Fruit fly (Drosophila melanogaster) S2 (cell line): ENCODE data around the gene Naglu.
A peak's percentile ranks its signal among the peaks of the same experiment; 100 is the strongest.

Experiments used
- CG8478 ChIP-seq: fragments of >200 bp; optimal IDR thresholded peaks from 2 replicates; lab custom pipeline; 2018
- CTCF ChIP-seq, 2 experiments: fragments of >200 bp; optimal IDR thresholded peaks; 2 replicates each; lab custom pipeline; 2018

The Naglu gene

DNA sequence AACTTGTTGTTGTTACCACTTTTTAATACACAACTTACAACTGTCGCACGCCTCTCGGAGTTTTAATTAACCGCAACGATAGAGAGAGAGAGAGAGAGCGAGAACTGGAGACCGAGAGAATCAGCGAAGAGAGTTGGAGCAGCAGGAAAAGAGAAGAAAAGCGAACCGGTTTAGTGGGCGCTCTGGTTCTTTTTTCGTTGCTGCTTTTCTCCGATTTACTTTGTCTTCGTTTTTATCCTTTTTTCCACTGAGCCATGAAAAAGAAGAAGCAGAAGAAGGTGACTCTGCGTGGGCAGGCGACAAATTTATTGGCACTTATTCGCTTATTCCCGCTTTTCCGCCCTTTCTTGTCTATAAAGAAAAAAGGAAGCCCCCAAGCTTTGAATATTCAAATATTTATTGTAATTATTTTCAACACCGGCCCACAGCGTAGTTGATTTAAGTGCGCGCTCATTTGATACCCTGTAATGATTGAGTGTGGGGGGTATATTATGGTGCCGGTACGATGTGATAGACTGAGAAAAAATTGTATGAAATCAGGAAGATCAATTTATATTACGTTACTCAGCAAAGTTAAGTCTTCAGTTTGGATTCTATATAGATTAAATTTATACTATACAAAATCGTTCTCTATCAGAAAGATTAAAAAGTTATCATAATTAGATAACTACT, 8.7 kb upstream of the Naglu start:
- TF ChIP-seq CG8478 (lab: Kevin White, UChicago) = no peak
- no peak for TF ChIP-seq CTCF (optimal IDR thresholded peaks at IDR 0.05; lab: Kevin White, UChicago)

dm6 chr2L:8419382-8419940, 7.8 kb upstream of the Naglu start:
- no peak for TF ChIP-seq CG8478 (lab: Kevin White, UChicago)
- TF ChIP-seq CTCF (optimal IDR thresholded peaks at IDR 0.05; lab: Kevin White, UChicago) = no peak

dm6 chr2L:8418113-8418885, 6.6 kb upstream of the Naglu start:
- TF ChIP-seq CTCF (optimal IDR thresholded peaks at IDR 0.05; lab: Kevin White, UChicago) (no peak), CG8478 (lab: Kevin White, UChicago) (peak; percentile 23)

DNA sequence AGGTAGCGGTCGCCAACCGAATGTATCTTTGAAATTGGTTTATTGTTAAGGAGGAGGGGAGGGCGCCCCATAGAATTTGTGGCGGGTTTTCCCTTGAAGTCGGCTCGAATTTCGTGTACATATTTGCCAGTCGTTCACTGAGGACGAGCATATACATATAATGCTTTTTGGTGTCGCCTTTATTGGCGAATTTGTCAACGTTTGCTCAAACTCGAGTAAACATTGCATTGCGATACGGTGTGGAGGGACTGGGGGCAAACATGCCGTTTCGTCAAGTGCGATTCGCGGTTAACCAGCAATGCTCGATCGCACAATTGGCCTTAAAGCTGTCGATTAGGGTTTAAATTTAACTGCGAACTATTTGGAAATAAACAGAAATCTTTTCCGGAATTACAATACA, 5.9 kb upstream of the Naglu start:
- no peak for TF ChIP-seq CG8478 (lab: Kevin White, UChicago)
- TF ChIP-seq CTCF (optimal IDR thresholded peaks at IDR 0.05; lab: Kevin White, UChicago) = no peak

dm6 chr2L:8416350-8417046, 4.8 kb upstream of the Naglu start:
- TF ChIP-seq CTCF (optimal IDR thresholded peaks at IDR 0.05; lab: Kevin White, UChicago) = no peak
- TF ChIP-seq CG8478 (lab: Kevin White, UChicago) = no peak

DNA sequence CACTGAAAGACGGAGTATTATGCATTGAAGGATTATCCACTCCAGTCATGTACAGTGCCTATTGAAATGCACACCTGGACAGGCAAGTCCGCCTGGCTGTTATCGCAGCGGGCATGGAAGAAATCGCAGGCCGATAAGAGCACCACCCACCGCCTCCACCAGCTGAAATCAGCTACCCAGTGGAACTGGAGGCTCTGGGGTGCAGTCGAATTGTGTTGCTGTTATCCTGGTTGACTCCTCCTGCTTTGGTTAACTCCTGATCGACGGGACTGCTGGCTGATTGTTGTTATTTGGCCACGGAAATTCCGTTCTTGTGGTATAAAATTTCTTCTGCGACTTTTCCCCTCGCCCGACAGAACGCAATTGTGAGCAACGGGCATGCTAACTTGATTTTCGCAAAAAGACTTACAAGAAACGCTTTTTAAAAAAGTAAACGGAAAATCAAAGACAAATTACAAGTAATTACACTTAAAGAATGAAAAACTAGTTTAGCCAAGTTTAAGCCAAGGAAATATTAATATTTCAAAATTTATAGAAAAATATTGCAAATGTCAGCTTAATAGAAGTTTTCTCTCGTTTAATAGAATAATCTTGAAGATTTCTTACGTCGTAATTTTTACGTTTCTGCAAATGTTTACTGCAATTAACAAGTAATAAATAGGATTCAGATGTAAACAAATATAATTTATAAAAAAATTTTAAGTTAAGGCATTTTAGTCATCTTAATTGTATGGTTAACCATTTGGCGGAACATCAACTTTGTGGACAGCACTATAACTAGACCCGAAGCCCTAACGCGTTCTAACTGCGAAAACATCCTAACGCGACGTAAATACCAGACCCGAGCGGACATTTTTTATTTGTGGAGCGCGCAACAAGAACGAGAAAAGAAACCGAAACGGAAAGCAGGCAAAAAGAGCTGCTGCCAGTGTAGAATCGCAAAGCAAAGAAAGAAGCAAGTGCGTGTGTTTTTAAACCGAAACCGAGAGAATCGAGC, 3.5 kb upstream of the Naglu start, which contains the start of the genes CG13398 and Akap200:
TSS of gene CG13398 (minus strand) at position 370 of the 997 bp plus-strand sequence.
TSS of gene Akap200 (plus strand) at position 804 of the 997 bp plus-strand sequence.
- no peak for TF ChIP-seq CG8478 (lab: Kevin White, UChicago)
- no peak for TF ChIP-seq CTCF (optimal IDR thresholded peaks at IDR 0.05; lab: Kevin White, UChicago)

DNA sequence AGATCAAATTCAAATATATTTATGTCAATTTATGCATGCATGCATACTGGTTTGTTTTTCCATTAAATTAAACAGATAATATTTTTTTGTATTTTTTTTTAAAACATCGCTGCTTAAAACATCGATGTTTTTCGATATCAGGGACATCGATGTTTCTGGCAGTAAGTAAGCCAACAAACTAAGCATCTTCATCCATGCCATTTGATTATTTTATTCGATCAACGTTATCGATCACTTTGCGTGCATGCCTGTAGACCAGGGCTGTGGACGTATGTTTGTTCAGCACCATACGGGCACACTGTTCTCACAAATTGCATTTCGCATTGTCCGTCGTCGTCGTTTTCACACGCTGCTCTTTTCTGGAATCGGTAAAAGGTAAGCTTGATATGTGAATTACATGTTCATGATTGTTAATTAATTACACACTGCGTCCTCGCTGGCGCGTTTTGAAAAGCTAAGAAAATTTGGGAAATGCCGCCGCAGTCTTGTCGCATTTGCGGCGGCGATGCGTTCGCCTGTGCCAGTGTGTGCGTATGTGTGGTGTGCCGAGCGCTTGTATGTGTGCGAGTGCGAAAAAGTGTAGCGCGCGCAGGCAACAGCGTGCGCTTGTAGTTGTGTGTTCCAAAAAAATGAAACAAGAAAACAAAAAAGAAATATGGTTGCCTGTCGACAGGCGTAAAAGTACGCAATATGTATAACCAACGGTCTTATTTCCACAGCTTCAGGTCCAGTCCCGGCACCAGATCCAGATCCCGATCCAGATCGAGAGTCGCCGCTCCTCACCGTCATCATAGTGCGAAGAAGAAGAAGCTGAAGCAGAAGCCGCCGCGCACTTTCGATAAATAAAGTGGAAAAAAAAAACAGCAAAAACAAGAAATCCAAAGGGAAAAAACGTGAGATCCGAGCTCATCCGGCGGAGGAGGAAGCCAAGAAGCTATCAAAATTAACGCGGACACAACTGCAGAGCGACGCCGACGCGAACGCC, 8.1 kb downstream of the Naglu start, which contains the start of gene emb:
TSS of gene emb (plus strand) at position 288 of the 985 bp plus-strand sequence.
- peak; percentile 8 to 46 for TF ChIP-seq CTCF (optimal IDR thresholded peaks at IDR 0.05; lab: Kevin White, UChicago)
- no peak for TF ChIP-seq CG8478 (lab: Kevin White, UChicago)

DNA sequence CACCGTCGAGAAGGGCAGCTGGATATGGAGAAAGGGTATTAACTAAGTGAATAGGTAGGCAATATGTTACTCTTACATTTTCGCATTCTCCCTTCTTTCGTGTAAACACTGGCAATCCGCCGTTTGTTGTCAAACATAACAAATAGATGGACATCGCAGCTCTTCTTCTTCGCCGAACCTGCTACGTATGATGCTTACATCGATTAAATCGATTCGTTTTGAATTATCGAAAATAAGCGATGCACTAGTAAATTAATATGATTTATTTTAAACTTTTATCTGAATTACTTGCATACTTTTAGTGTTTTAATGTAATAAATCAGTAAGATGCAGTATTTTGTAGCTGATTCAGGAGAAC, 8.8 kb downstream of the Naglu start, which contains the start of gene fy:
TSS of gene fy (minus strand) at position 353 of the 358 bp plus-strand sequence.
- no peak for TF ChIP-seq CG8478 (lab: Kevin White, UChicago)
- TF ChIP-seq CTCF (optimal IDR thresholded peaks at IDR 0.05; lab: Kevin White, UChicago) = no peak

dm6 chr2L:8399863-8400598, 11.6 kb downstream of the Naglu start, which contains the start of gene CG31898:
Gene CG31898, plus strand, starts transcription at chr2L:8400421.
- no peak for TF ChIP-seq CG8478 (lab: Kevin White, UChicago)
- TF ChIP-seq CTCF (optimal IDR thresholded peaks at IDR 0.05; lab: Kevin White, UChicago) = no peak

DNA sequence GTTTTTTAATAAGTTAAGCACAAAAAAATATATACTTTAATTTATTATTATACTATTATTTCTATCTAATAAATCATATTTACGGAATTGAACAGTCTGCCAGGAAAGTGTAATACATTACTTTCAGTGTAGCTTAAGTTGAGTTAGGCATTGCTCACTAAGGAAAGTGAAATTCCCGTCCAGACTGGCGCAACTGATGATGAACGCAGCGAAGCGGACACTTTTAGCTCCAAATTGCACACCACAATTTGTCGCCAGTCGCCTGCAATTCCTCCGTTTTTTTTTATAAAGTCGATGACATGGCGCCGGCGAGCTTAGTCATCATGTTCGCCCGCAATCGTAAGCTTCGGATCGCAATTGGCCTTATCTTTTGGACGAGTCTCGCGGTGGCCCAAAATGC, 12.9 kb downstream of the Naglu start, which contains the start of gene CG13386:
TSS of gene CG13386 (plus strand) at position 301 of the 400 bp plus-strand sequence.
- TF ChIP-seq CG8478 (lab: Kevin White, UChicago) (no peak), CTCF (optimal IDR thresholded peaks at IDR 0.05; lab: Kevin White, UChicago) (no peak)

DNA sequence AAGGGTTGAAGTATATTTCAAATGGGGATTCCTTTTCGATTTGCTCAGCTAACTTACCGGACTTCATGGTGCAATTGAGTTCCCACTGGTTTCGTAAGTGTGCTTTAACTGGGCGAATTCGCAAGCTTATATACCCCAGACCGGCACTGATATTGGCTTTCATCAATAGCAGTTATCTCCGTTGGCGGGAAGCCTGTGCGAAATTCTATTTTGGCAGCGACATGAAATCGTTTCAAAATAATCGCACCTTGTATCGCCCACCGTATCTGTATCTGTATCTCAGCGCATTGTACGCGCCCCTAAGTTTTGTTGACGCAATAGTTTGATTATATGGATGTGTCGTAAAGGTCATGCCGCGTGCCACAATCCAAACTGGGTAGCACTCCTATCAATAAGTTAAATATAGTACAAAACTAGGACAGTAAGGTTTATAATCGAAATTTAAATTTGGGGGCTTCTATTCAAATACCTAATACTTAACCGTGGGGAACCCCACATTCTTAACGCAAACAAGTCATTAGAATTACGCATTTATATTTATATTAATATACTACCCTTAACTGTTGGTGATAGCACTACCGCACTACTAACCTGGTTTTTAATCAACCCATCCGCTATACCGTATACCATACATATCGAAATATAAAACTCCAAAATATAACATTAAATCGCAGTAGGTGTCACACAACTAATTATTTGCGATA, 15.5 kb downstream of the Naglu start, which contains the start of the genes Peritrophin-15a and CG13385:
TSS of gene Peritrophin-15a (minus strand) at position 101 of the 704 bp plus-strand sequence.
TSS of gene CG13385 (plus strand) at position 654 of the 704 bp plus-strand sequence.
- no peak for TF ChIP-seq CG8478 (lab: Kevin White, UChicago)
- no peak for TF ChIP-seq CTCF (optimal IDR thresholded peaks at IDR 0.05; lab: Kevin White, UChicago)
